Fruit fly (Drosophila melanogaster) S2 (cell line): ENCODE measurements around the gene CG7991.

Source experiments
- CG8478 ChIP-seq: fragments of >200 bp; optimal IDR thresholded peaks from 2 replicates; lab custom pipeline; 2018
- CTCF ChIP-seq, 2 experiments: fragments of >200 bp; optimal IDR thresholded peaks; 2 replicates each; lab custom pipeline; 2018

DNA sequence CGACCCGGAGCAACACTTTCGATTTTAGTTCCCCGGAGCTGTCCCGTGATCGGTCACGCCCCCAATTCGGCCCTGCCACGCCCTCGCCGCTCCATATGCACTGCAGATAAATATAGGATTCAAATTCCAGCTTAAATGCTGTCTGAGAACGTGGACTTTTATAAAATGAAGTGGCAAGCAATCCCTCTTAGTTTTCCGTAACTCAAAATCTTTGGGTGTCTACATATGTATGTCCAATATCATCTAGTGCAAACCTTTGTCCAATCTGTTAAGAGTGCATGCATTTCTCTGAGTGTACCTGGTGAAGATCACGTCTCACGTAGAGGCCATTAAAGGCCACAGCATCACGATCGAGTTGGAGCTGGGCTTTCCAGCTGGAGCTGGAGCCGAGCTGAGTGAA, 36.1 kb downstream of the CG7991 start:
- TF ChIP-seq CTCF (optimal IDR thresholded peaks at IDR 0.05; lab: Kevin White, UChicago) = no peak
- TF ChIP-seq CG8478 (lab: Kevin White, UChicago) = no peak
